Fruit fly (Drosophila melanogaster) whole organism, embryonic: ENCODE measurements around the gene CG33107.
A peak's percentile ranks its signal among the peaks of the same experiment; 100 is the strongest.

Experiments used
- Antp ChIP-seq: fragments of 200-800 bp; sonication (Bioruptor generic); optimal IDR thresholded peaks from 3 replicates; lab custom pipeline; 2016; ENCODE audit warnings: missing biosample characterization, missing genetic modification characterization
- BEAF-32 ChIP-seq: fragments of 200-800 bp; sonication (Bioruptor generic); optimal IDR thresholded peaks from 3 replicates; lab custom pipeline; 2017; ENCODE audit warnings: missing biosample characterization, missing genetic modification characterization, mild to moderate bottlenecking, moderate library complexity, missing genetic modification reagents
- BtbVII ChIP-seq: fragments of 200-800 bp; sonication (Bioruptor generic); optimal IDR thresholded peaks from 3 replicates; lab custom pipeline; 2017; ENCODE audit warnings: missing biosample characterization, mild to moderate bottlenecking, missing genetic modification characterization
- C15 ChIP-seq: fragments of 200-800 bp; sonication (Bioruptor generic); IDR thresholded peaks from 3 replicates; pipeline ENCODE4 v1.3.6; 2022; ENCODE audit warnings: missing biosample characterization, missing genetic modification characterization
- CG10979 ChIP-seq: fragments of 200-800 bp; sonication (Bioruptor generic); optimal IDR thresholded peaks from 2 replicates; lab custom pipeline; 2018; ENCODE audit warnings: missing biosample characterization, mild to moderate bottlenecking, missing genetic modification characterization, moderate library complexity
- CG11560 ChIP-seq: fragments of 200-800 bp; sonication (Bioruptor generic); IDR thresholded peaks from 3 replicates; pipeline ENCODE4 v1.3.6; 2022; ENCODE audit warnings: missing biosample characterization, missing genetic modification characterization
- CG12236 ChIP-seq: fragments of 200-800 bp; sonication (Bioruptor generic); optimal IDR thresholded peaks from 2 replicates; lab custom pipeline; 2016; ENCODE audit warnings: missing biosample characterization, missing genetic modification characterization
- CG13775 ChIP-seq: fragments of 200-800 bp; sonication (Bioruptor generic); optimal IDR thresholded peaks from 3 replicates; lab custom pipeline; 2017; ENCODE audit warnings: missing biosample characterization, mild to moderate bottlenecking, missing genetic modification characterization
- CG14710 ChIP-seq: fragments of 200-800 bp; sonication (Bioruptor generic); optimal IDR thresholded peaks from 3 replicates; lab custom pipeline; 2019; ENCODE audit warnings: missing biosample characterization, mild to moderate bottlenecking, missing genetic modification characterization, moderate library complexity
- CG15514 ChIP-seq: fragments of 200-800 bp; sonication (Bioruptor generic); optimal IDR thresholded peaks from 3 replicates; lab custom pipeline; 2017; ENCODE audit warnings: missing biosample characterization, missing genetic modification characterization, mild to moderate bottlenecking, moderate library complexity, missing genetic modification reagents
- CG1603 ChIP-seq: fragments of 200-800 bp; sonication (Bioruptor generic); optimal IDR thresholded peaks from 2 replicates; lab custom pipeline; 2019; ENCODE audit warnings: missing biosample characterization, mild to moderate bottlenecking, missing genetic modification characterization, moderate library complexity
- CG17802 ChIP-seq: fragments of 200-800 bp; sonication (Bioruptor generic); optimal IDR thresholded peaks from 2 replicates; lab custom pipeline; 2018; ENCODE audit warnings: missing biosample characterization, mild to moderate bottlenecking, missing genetic modification characterization, moderate library complexity
- CG1792 ChIP-seq: fragments of 200-800 bp; sonication (Bioruptor generic); optimal IDR thresholded peaks from 2 replicates; lab custom pipeline; 2016; ENCODE audit warnings: missing biosample characterization, missing genetic modification characterization
- CG2129 ChIP-seq: fragments of 200-800 bp; sonication (Bioruptor generic); IDR thresholded peaks from 2 replicates; pipeline ENCODE4 v1.3.6; 2022; ENCODE audit warnings: missing biosample characterization, missing genetic modification characterization; ENCODE audit not compliant: partially characterized antibody
- CG2199 ChIP-seq: fragments of 200-800 bp; sonication (Bioruptor generic); IDR thresholded peaks from 3 replicates; pipeline ENCODE4 v1.3.6; 2022; ENCODE audit warnings: missing biosample characterization, missing genetic modification characterization
- CG2712 ChIP-seq: fragments of 200-800 bp; optimal IDR thresholded peaks from 3 replicates; lab custom pipeline; 2019; ENCODE audit warnings: missing biosample characterization, mild to moderate bottlenecking, missing genetic modification characterization, moderate library complexity
- CG3407 ChIP-seq: fragments of 200-800 bp; sonication (Bioruptor generic); optimal IDR thresholded peaks from 2 replicates; lab custom pipeline; 2018; ENCODE audit warnings: missing biosample characterization, mild to moderate bottlenecking, missing genetic modification characterization
- CG3726 ChIP-seq: fragments of 200-800 bp; sonication (Bioruptor generic); IDR thresholded peaks from 3 replicates; pipeline ENCODE4, ENCODE4 v1.3.6; 2022; ENCODE audit warnings: missing biosample characterization, missing genetic modification characterization
- CG43689 ChIP-seq: fragments of 200-800 bp; sonication (Bioruptor generic); IDR thresholded peaks from 2 replicates; pipeline ENCODE4 v1.3.6; 2022; ENCODE audit warnings: missing biosample characterization, missing genetic modification characterization
- CG6175 ChIP-seq: fragments of 200-800 bp; sonication (Bioruptor generic); IDR thresholded peaks from 3 replicates; pipeline ENCODE4 v1.3.6; 2022; ENCODE audit warnings: missing biosample characterization, missing genetic modification characterization
- CG7786 ChIP-seq: fragments of 200-800 bp; sonication (Bioruptor generic); optimal IDR thresholded peaks from 2 replicates; lab custom pipeline; 2016; ENCODE audit warnings: missing biosample characterization, missing genetic modification characterization
- CG8388 ChIP-seq: fragments of 200-800 bp; sonication (Bioruptor generic); optimal IDR thresholded peaks from 2 replicates; lab custom pipeline; 2019; ENCODE audit warnings: missing biosample characterization, mild to moderate bottlenecking, missing genetic modification characterization, moderate library complexity
- CG8924 ChIP-seq: fragments of 200-800 bp; optimal IDR thresholded peaks from 3 replicates; lab custom pipeline; 2019; ENCODE audit warnings: missing biosample characterization, mild to moderate bottlenecking, missing genetic modification characterization, moderate library complexity
- CG9215 ChIP-seq: fragments of 200-800 bp; sonication (Bioruptor generic); IDR thresholded peaks from 2 replicates; pipeline ENCODE4 v1.3.6; 2022; ENCODE audit warnings: missing biosample characterization, missing genetic modification characterization
- CG9609 ChIP-seq: fragments of 200-800 bp; sonication (Bioruptor generic); optimal IDR thresholded peaks from 3 replicates; lab custom pipeline; 2016; ENCODE audit warnings: missing biosample characterization, missing genetic modification characterization
- CHES-1-like ChIP-seq: fragments of 200-800 bp; sonication (Bioruptor generic); optimal IDR thresholded peaks from 2 replicates; lab custom pipeline; 2016; ENCODE audit warnings: missing biosample characterization, missing genetic modification characterization
- D19B ChIP-seq: fragments of 200-800 bp; sonication (Bioruptor generic); optimal IDR thresholded peaks from 2 replicates; lab custom pipeline; 2017; ENCODE audit warnings: missing biosample characterization, mild to moderate bottlenecking, missing genetic modification characterization
- Dip2 ChIP-seq: fragments of 200-800 bp; sonication (Bioruptor generic); IDR thresholded peaks from 2 replicates; pipeline ENCODE4 v1.3.6; 2022; ENCODE audit warnings: missing biosample characterization, missing genetic modification characterization
- Dll ChIP-seq: fragments of 200-800 bp; sonication (Bioruptor generic); IDR thresholded peaks from 4 replicates; pipeline ENCODE4 v1.3.6; 2022; ENCODE audit warnings: missing biosample characterization, missing genetic modification characterization; ENCODE audit not compliant: partially characterized antibody
- Ets65A ChIP-seq: fragments of 200-800 bp; sonication (Bioruptor generic); peaks from one replicate; lab custom pipeline; 2016; ENCODE audit warnings: missing biosample characterization, missing genetic modification characterization
- Fer1 ChIP-seq: fragments of 200-800 bp; sonication (Bioruptor generic); optimal IDR thresholded peaks from 2 replicates; lab custom pipeline; 2017; ENCODE audit warnings: missing biosample characterization, mild to moderate bottlenecking, missing genetic modification characterization
- Hey ChIP-seq: fragments of 200-800 bp; sonication (Bioruptor generic); optimal IDR thresholded peaks from 3 replicates; lab custom pipeline; 2018; ENCODE audit warnings: missing biosample characterization, mild to moderate bottlenecking, missing genetic modification characterization
- HmgZ ChIP-seq: fragments of 200-800 bp; sonication (Bioruptor generic); optimal IDR thresholded peaks from 2 replicates; lab custom pipeline; 2018; ENCODE audit warnings: missing biosample characterization, mild to moderate bottlenecking, missing genetic modification characterization
- Rx ChIP-seq: fragments of 200-800 bp; sonication (Bioruptor generic); IDR thresholded peaks from 2 replicates; pipeline ENCODE4 v1.3.6; 2022; ENCODE audit warnings: missing biosample characterization, missing genetic modification characterization
- Trl ChIP-seq, 3 experiments: fragments of >200 bp in 2 of 3; fragments of 200-800 bp in 1 of 3; sonication (Bioruptor generic) in 1 of 3; optimal IDR thresholded peaks; 2 replicates in 1 of 3; 3 replicates in 2 of 3; lab custom pipeline; 2016 to 2017; ENCODE audit warnings: missing biosample characterization in 1 of 3, missing genetic modification characterization in 1 of 3
- ap ChIP-seq: fragments of 200-800 bp; sonication (Bioruptor generic); IDR thresholded peaks from 2 replicates; pipeline ENCODE4 v1.3.6; 2022; ENCODE audit warnings: missing biosample characterization, missing genetic modification characterization
- bigmax ChIP-seq: fragments of 200-800 bp; sonication (Bioruptor generic); optimal IDR thresholded peaks from 2 replicates; lab custom pipeline; 2018; ENCODE audit warnings: missing biosample characterization, mild to moderate bottlenecking, missing genetic modification characterization
- chm ChIP-seq: fragments of 200-800 bp; sonication (Bioruptor generic); IDR thresholded peaks from 2 replicates; pipeline ENCODE4 v1.3.6; 2022; ENCODE audit warnings: missing biosample characterization, missing genetic modification characterization
- fd64A ChIP-seq: fragments of 200-800 bp; sonication (Bioruptor generic); optimal IDR thresholded peaks from 3 replicates; lab custom pipeline; 2018; ENCODE audit warnings: missing biosample characterization, mild to moderate bottlenecking, missing genetic modification characterization
- gro ChIP-seq: fragments of 200-800 bp; sonication (Bioruptor generic); optimal IDR thresholded peaks from 2 replicates; lab custom pipeline; 2016; ENCODE audit warnings: missing biosample characterization, missing genetic modification characterization
- hbn ChIP-seq: fragments of 200-800 bp; sonication (Bioruptor generic); IDR thresholded peaks from 2 replicates; pipeline ENCODE4 v1.3.6; 2022; ENCODE audit warnings: missing biosample characterization, missing genetic modification characterization; ENCODE audit not compliant: partially characterized antibody
- jumu ChIP-seq: fragments of 200-800 bp; sonication (Bioruptor generic); optimal IDR thresholded peaks from 3 replicates; lab custom pipeline; 2016; ENCODE audit warnings: missing biosample characterization, missing genetic modification characterization
- nmo ChIP-seq: fragments of 200-800 bp; sonication (Bioruptor generic); optimal IDR thresholded peaks from 2 replicates; lab custom pipeline; 2018; ENCODE audit warnings: missing biosample characterization, mild to moderate bottlenecking, missing genetic modification characterization, moderate library complexity
- sob ChIP-seq: fragments of 200-800 bp; sonication (Bioruptor generic); IDR thresholded peaks from 2 replicates; pipeline ENCODE4 v1.3.6; 2022; ENCODE audit warnings: missing biosample characterization, missing genetic modification characterization
- tap ChIP-seq: fragments of 200-800 bp; optimal IDR thresholded peaks from 3 replicates; lab custom pipeline; 2019; ENCODE audit warnings: missing biosample characterization, mild to moderate bottlenecking, missing genetic modification characterization, moderate library complexity
- tgo ChIP-seq: fragments of 200-800 bp; sonication (Bioruptor generic); IDR thresholded peaks from 3 replicates; pipeline ENCODE4 v1.3.6; 2022; ENCODE audit warnings: missing biosample characterization, missing genetic modification characterization
- tll ChIP-seq, 2 experiments: fragments of 200-800 bp in 1 of 2; fragments of >200 bp in 1 of 2; sonication (Bioruptor generic) in 1 of 2; optimal IDR thresholded peaks; 2 replicates each; lab custom pipeline; 2017 to 2019; ENCODE audit warnings: missing biosample characterization in 2 of 2, missing genetic modification characterization in 2 of 2, mild to moderate bottlenecking in 1 of 2, moderate library complexity in 1 of 2
- tna ChIP-seq: fragments of 200-800 bp; sonication (Bioruptor generic); IDR thresholded peaks from 2 replicates; pipeline ENCODE4 v1.3.6; 2022; ENCODE audit warnings: missing biosample characterization, missing genetic modification characterization; ENCODE audit not compliant: partially characterized antibody
- trh ChIP-seq: fragments of 200-800 bp; sonication (Bioruptor generic); optimal IDR thresholded peaks from 2 replicates; lab custom pipeline; 2016; ENCODE audit warnings: missing biosample characterization, missing genetic modification characterization
- ttk ChIP-seq: fragments of 200-800 bp; sonication (Bioruptor generic); IDR thresholded peaks from 2 replicates; pipeline ENCODE4 v2.1.2; 2022; ENCODE audit warnings: missing biosample characterization, missing genetic modification characterization
- twi ChIP-seq: fragments of 200-800 bp; optimal IDR thresholded peaks from 2 replicates; lab custom pipeline; 2019; ENCODE audit warnings: missing biosample characterization, mild to moderate bottlenecking, missing genetic modification characterization, moderate library complexity

Gene CG33107

DNA sequence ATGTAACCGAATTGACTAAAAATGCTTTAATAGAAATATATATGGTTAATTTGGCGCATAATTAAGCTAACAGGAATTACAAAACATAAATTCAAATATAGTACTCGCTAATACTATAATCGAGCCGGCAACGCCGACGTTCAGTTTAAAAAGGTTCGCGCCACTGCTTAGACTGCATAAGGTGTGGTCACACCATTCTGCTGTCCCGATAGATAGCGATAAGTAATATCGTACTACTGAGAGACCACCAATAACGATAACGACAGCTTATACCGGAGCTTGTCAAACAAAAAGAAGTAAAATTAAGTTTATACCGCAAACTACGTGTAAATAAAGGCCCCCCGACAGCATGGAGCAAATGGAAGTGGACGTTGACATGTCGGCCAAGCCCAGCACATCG is 4.0 kb downstream of the CG33107 start, which contains the start of gene CSN6 (continued):
- TF ChIP-seq CG12236 (GFP tag; lab: Kevin White, UChicago) (no peak), sob (GFP tag; lab: Robert Waterston, UW) (0 out of 2 replicates have a peak, but pooled peaks have one; percentile 24), CG11560 (peak; percentile 22; the same call in 1 of the 3 replicates), CG8924 (tag; lab: Kevin White, UChicago) (no peak), CG43689 (GFP tag; lab: Robert Waterston, UW) (no peak), Ets65A (GFP tag; lab: Kevin White, UChicago) (peak; percentile 91), Fer1 (GFP tag; lab: Kevin White, UChicago) (peak; percentile 20), CG14710 (peak; percentile 99), CG8388 (GFP tag; lab: Kevin White, UChicago) (no peak), CG10979 (tag; lab: Kevin White, UChicago) (peak; percentile 13), CG6175 (GFP tag; lab: Robert Waterston, UW) (no peak), jumu (GFP tag; lab: Kevin White, UChicago) (peak; percentile 16), CG3407 (GFP tag; lab: Kevin White, UChicago) (no peak), CG1792 (GFP tag; lab: Kevin White, UChicago) (no peak), ap (GFP tag; lab: Robert Waterston, UW) (no peak), CG2712 (tag; lab: Kevin White, UChicago) (peak; percentile 58), Hey (tag; lab: Kevin White, UChicago) (no peak), trh (no peak), C15 (GFP tag; lab: Robert Waterston, UW) (no peak; the same call in 2 of the 3 replicates), fd64A (GFP tag; lab: Kevin White, UChicago) (no peak), CG9609 (no peak), tll (GFP tag; optimal IDR thresholded peaks at IDR 0.05; lab: Kevin White, UChicago) (no peak), hbn (peak; percentile 69), CG13775 (GFP tag; lab: Kevin White, UChicago) (no peak), Dip2 (no peak), nmo (GFP tag; lab: Kevin White, UChicago) (peak; percentile 27), Dll (GFP tag; lab: Robert Waterston, UW) (peak; percentile 82), HmgZ (tag; lab: Kevin White, UChicago) (peak; percentile 69), Rx (GFP tag; lab: Robert Waterston, UW) (no peak), CG2129 (GFP tag; lab: Robert Waterston, UW) (peak; percentile 58), CG9215 (GFP tag; lab: Robert Waterston, UW) (no peak), bigmax (GFP tag; lab: Kevin White, UChicago) (no peak), Trl (optimal IDR thresholded peaks at IDR 0.05; lab: Kevin White, UChicago) (no peak), Trl (GFP tag; optimal IDR thresholded peaks at IDR 0.05; lab: Kevin White, UChicago) (no peak), chm (GFP tag; lab: Robert Waterston, UW) (no peak), CG7786 (GFP tag; lab: Kevin White, UChicago) (no peak), CHES-1-like (GFP tag; lab: Kevin White, UChicago) (no peak), tna (GFP tag; lab: Robert Waterston, UW) (peak; percentile 94), CG15514 (GFP tag; lab: Kevin White, UChicago) (peak; percentile 74), gro (GFP tag; lab: Kevin White, UChicago) (peak; percentile 63), CG17802 (tag; lab: Kevin White, UChicago) (no peak), ttk (GFP tag; lab: Robert Waterston, UW) (no peak), Antp (no peak), CG2199 (GFP tag; lab: Robert Waterston, UW) (no peak), tap (no peak), CG1603 (tag; lab: Kevin White, UChicago) (peak; percentile 71), BEAF-32 (GFP tag; lab: Kevin White, UChicago) (peak; percentile 79), D19B (no peak), tgo (GFP tag; lab: Robert Waterston, UW) (no peak), twi (no peak), BtbVII (GFP tag; lab: Kevin White, UChicago) (no peak), CG3726 (GFP tag; lab: Robert Waterston, UW) (no peak)
